Fruit fly (Drosophila melanogaster) whole organism, prepupa: ENCODE measurements around the gene bdl.

Source experiments
- CG3919 ChIP-seq: fragments of 200-800 bp; sonication (Bioruptor generic); optimal IDR thresholded peaks from 3 replicates; lab custom pipeline; 2016; ENCODE audit warnings: missing biosample characterization, missing genetic modification characterization
- CG6163 ChIP-seq: fragments of 200-800 bp; sonication (Bioruptor generic); IDR thresholded peaks from 3 replicates; pipeline ENCODE4 v1.3.6; 2022; ENCODE audit warnings: missing biosample characterization, missing genetic modification characterization
- Gug ChIP-seq: fragments of 200-800 bp; sonication (Bioruptor generic); IDR thresholded peaks from 2 replicates; pipeline ENCODE4 v1.3.6; 2022; ENCODE audit warnings: missing biosample characterization, missing genetic modification characterization
- Hr4 ChIP-seq: fragments of 200-800 bp; sonication (Bioruptor generic); optimal IDR thresholded peaks from 3 replicates; lab custom pipeline; 2016; ENCODE audit warnings: missing biosample characterization, missing genetic modification characterization

DNA sequence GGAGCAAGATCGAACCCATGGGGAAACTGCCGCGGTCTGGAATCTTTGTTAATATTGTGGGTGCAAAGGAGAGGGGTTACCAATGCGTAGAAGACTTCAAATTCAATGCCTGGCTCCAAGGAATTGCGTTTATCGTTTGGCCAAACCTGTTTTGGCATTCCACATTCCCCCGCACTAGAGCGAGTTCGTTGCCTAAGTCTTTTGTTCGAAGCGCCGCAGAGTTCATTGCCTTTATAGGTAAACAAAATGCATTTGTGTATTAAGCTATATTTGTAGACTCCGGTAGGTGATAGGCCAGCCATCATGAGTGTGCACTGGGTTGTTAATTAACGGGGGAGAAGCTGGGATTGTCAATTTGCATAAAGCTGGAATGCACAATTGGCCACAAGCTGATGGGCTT is 30.7 kb downstream of the bdl start:
- no peak for TF ChIP-seq CG6163
- no peak for TF ChIP-seq CG3919
- TF ChIP-seq Hr4 (GFP tag; lab: Kevin White, UChicago), result no peak
- TF ChIP-seq Gug (GFP tag; lab: Robert Waterston, UW), result no peak
